Worm (Caenorhabditis elegans) whole organism, L4/young adult: ENCODE measurements around the gene srx-125.

Source experiments
- W03F9.2 ChIP-seq: fragments of 150-350 bp; optimal IDR thresholded peaks from 2 replicates; lab custom pipeline; 2014; ENCODE audit warnings: missing biosample characterization, missing genetic modification characterization
- him-1 ChIP-seq: sonication (generic microtip); optimal IDR thresholded peaks from 2 replicates; lab custom pipeline; 2016; ENCODE audit warnings: missing genotype, missing genetic modification reagents, missing genetic modification characterization, missing compliant biosample characterization

DNA sequence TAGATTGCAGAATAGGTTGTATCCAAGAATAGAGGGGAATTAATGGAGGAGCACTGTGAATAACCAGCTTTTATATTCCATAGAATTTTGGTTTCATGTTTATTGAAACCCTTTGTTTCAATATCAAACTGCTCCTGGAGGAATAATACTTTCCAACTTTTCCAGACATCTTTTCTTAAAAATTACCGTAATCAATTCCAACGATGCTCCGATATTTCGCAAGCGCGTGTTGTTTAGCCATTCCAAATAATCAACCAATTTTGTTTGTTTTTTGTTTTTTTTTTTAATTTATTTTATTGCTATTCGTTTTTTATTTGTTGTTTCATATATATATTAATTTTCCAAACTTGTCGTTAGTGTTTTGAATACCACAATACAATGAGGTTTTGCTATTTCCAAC lies 38.9 kb downstream of the srx-125 start, which contains the start of gene cutl-1:
- TF ChIP-seq him-1 (tag; lab: Kevin White, UChicago) (no peak), W03F9.2 (tag; lab: Kevin White, UChicago) (no peak)
